Fruit fly (Drosophila melanogaster): ENCODE data around the gene CG7857.

The CG7857 gene

DNA sequence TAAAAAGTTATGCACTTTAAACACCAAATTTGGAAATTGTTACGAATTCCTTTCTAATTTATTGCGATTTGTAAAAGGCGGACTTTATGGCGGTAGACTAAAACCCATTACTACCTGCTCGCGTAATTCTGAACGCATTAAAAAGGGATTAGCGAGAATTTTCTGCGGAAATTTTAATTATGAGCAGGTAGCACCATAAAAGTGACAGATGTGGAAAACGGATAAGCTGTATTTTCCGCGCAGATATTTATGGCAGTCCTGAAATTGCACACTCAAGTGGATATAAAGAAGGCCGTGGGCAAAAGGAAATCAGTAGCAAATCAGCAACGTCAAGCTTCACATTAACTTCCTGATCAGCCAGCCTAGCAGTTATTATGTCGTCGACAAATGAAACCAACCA lies 4.1 kb upstream of the CG7857 start, which contains the start of gene Z600:
TSS of gene Z600 (plus strand) at position 312 of the 400 bp plus-strand sequence.
- TF ChIP-seq N (GFP tag; optimal IDR thresholded peaks at IDR 0.05): no peak
- TF ChIP-seq dl (GFP tag; optimal IDR thresholded peaks at IDR 0.05; ENCODE audit: insufficient read depth in 1 of 2, partially characterized antibody in 2 of 2): no peak
- TF ChIP-seq HLH106 (tag; optimal IDR thresholded peaks at IDR 0.05): no peak
- TF ChIP-seq Hr83 (GFP tag; optimal IDR thresholded peaks at IDR 0.05; ENCODE audit: poor library complexity, severe bottlenecking): no peak
- no peak for TF ChIP-seq dmrt93B (GFP tag; optimal IDR thresholded peaks at IDR 0.05)
- no peak for TF ChIP-seq Hr78 (GFP tag; optimal IDR thresholded peaks at IDR 0.05)
- TF ChIP-seq foxo (GFP tag; optimal IDR thresholded peaks at IDR 0.05): no peak
- TF ChIP-seq h (GFP tag; optimal IDR thresholded peaks at IDR 0.05): no peak
- TF ChIP-seq ey (GFP tag; optimal IDR thresholded peaks at IDR 0.05): no peak
- no peak for TF ChIP-seq Myc (optimal IDR thresholded peaks at IDR 0.05)

DNA sequence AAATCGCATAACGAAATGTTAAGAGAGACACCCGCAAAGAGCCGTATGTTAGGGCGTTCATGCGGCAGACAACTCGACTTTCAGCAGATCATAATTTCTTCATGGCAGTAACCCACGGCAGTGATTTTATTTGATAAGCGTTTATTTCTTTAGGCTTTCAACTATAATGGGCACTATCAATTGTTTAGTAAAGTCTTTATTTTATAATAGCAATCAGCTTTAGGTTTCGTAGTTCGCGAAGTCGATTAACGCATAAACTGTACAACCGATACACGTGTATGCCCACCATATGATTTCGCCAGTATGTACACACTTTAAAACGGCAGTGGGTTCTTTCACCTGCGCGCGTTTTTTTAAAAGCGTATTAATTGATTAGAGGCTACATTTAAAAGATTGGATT lies 3.5 kb upstream of the CG7857 start, which contains the start of gene CG7841:
TSS of gene CG7841 (minus strand) at position 20 of the 400 bp plus-strand sequence.
- TF ChIP-seq ey (GFP tag; optimal IDR thresholded peaks at IDR 0.05) (peak; percentile 97), pan (optimal IDR thresholded peaks at IDR 0.05) (no peak), woc (GFP tag; optimal IDR thresholded peaks at IDR 0.05) (peak; percentile 96), Rel (GFP tag; optimal IDR thresholded peaks at IDR 0.05) (peak; percentile 89), Rel (tag; optimal IDR thresholded peaks at IDR 0.05) (peak; percentile 95), lola (GFP tag; optimal IDR thresholded peaks at IDR 0.05) (no peak), br (GFP tag; optimal IDR thresholded peaks at IDR 0.05) (peak; percentile 99), OdsH (GFP tag; optimal IDR thresholded peaks at IDR 0.05) (peak; percentile 99), psq (GFP tag; optimal IDR thresholded peaks at IDR 0.05) (peak; percentile 93), CG9705 (GFP tag; optimal IDR thresholded peaks at IDR 0.05) (peak; percentile 98), Hnf4 (GFP tag; optimal IDR thresholded peaks at IDR 0.05) (peak; percentile 96), Hr78 (GFP tag; optimal IDR thresholded peaks at IDR 0.05) (no peak), Sp1 (GFP tag; optimal IDR thresholded peaks at IDR 0.05) (peak; percentile 99), foxo (GFP tag; optimal IDR thresholded peaks at IDR 0.05) (peak; percentile 96 to 99), GATAd (GFP tag; optimal IDR thresholded peaks at IDR 0.05) (no peak), dmrt93B (GFP tag; optimal IDR thresholded peaks at IDR 0.05) (peak; percentile 94), Myc (optimal IDR thresholded peaks at IDR 0.05) (no peak), sage (GFP tag; optimal IDR thresholded peaks at IDR 0.05) (peak; percentile 98), Dfd (GFP tag; optimal IDR thresholded peaks at IDR 0.05) (no peak), sv (GFP tag; optimal IDR thresholded peaks at IDR 0.05) (peak; percentile 98), brk (GFP tag; optimal IDR thresholded peaks at IDR 0.05) (peak; percentile 98), Vsx2 (GFP tag; optimal IDR thresholded peaks at IDR 0.05; ENCODE audit: partially characterized antibody) (no peak), CrebA (GFP tag; optimal IDR thresholded peaks at IDR 0.05; ENCODE audit: borderline replicate concordance) (no peak), HLH106 (tag; optimal IDR thresholded peaks at IDR 0.05) (peak; percentile 99), fru (GFP tag; optimal IDR thresholded peaks at IDR 0.05) (peak; percentile 99), dl (GFP tag; optimal IDR thresholded peaks at IDR 0.05; ENCODE audit: insufficient read depth in 1 of 2, partially characterized antibody in 2 of 2) (no peak), Abd-B (GFP tag; optimal IDR thresholded peaks at IDR 0.05) (no peak), h (GFP tag; optimal IDR thresholded peaks at IDR 0.05) (peak; percentile 99), Mio (GFP tag; optimal IDR thresholded peaks at IDR 0.05) (peak; percentile 85), rgr (GFP tag; optimal IDR thresholded peaks at IDR 0.05) (peak; percentile 99), usp (GFP tag; optimal IDR thresholded peaks at IDR 0.05) (no peak), N (GFP tag; optimal IDR thresholded peaks at IDR 0.05) (no peak), Hr83 (GFP tag; optimal IDR thresholded peaks at IDR 0.05; ENCODE audit: poor library complexity, severe bottlenecking) (no peak), Dif (GFP tag; optimal IDR thresholded peaks at IDR 0.05; ENCODE audit: partially characterized antibody) (no peak), Jra (GFP tag; optimal IDR thresholded peaks at IDR 0.05) (peak; percentile 97), tai (GFP tag; optimal IDR thresholded peaks at IDR 0.05) (peak; percentile 96), dsf (GFP tag; optimal IDR thresholded peaks at IDR 0.05; ENCODE audit: borderline replicate concordance) (peak; percentile 83), jim (GFP tag; optimal IDR thresholded peaks at IDR 0.05) (no peak), CG32264 (GFP tag; optimal IDR thresholded peaks at IDR 0.05) (peak; percentile 97)

All from whole organism, wandering third instar larva.